Worm (Caenorhabditis elegans): Measurements from ENCODE around the gene F44E7.5.

DNA sequence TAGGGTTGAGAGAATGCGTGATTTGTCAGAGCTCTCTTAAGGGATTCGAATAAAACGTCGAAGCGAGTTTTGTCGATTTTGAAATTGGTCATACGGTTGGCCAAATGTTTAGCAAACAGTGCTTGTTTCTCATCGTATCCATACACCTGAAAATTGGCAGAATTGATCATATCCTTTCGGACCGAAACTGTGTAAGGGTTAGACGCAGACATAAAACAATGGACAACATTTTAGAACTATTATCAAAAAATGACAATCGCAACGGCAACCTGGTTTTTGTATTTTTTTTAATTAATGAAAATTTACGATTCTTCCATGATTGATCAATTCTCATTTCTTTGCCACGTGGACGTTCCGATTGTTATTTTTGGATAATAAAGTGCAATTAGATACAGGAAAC is 6.6 kb downstream of the F44E7.5 start:
- TF ChIP-seq him-1 (tag; optimal IDR thresholded peaks at IDR 0.05) (no peak), dao-5 (tag; optimal IDR thresholded peaks at IDR 0.05) (no peak), W03F9.2 (tag; optimal IDR thresholded peaks at IDR 0.05) (no peak)
